Worm (Caenorhabditis elegans) whole organism, L1 larva: ENCODE data around the gene dhs-11.

Experiments
- C04F5.9 ChIP-seq: sonication (generic microtip); optimal IDR thresholded peaks from 2 replicates; lab custom pipeline; 2016; ENCODE audit warnings: missing genetic modification characterization, missing compliant biosample characterization
- F16B12.6 ChIP-seq: fragments of 150-350 bp; optimal IDR thresholded peaks from 2 replicates; lab custom pipeline; 2014; ENCODE audit warnings: missing biosample characterization, missing genetic modification characterization
- aha-1 ChIP-seq: fragments of 150-350 bp; optimal IDR thresholded peaks from 2 replicates; lab custom pipeline; 2014; ENCODE audit warnings: missing biosample characterization, missing genetic modification characterization
- alr-1 ChIP-seq: fragments of 200-800 bp; sonication (Bioruptor generic); optimal IDR thresholded peaks from 2 replicates; lab custom pipeline; 2018; ENCODE audit warnings: borderline replicate concordance, mild to moderate bottlenecking, missing genetic modification characterization, missing compliant biosample characterization
- aly-2 ChIP-seq: fragments of 150-350 bp; optimal IDR thresholded peaks from 2 replicates; lab custom pipeline; 2014; ENCODE audit warnings: missing biosample characterization, missing genetic modification characterization
- blmp-1 ChIP-seq: fragments of 150-350 bp; optimal IDR thresholded peaks from 2 replicates; lab custom pipeline; 2014; ENCODE audit warnings: missing biosample characterization, missing genetic modification characterization
- ceh-8 ChIP-seq: fragments of 200-800 bp; sonication (Bioruptor generic); optimal IDR thresholded peaks from 2 replicates; lab custom pipeline; 2018; ENCODE audit warnings: mild to moderate bottlenecking, missing genetic modification characterization, moderate library complexity, missing compliant biosample characterization
- ces-1 ChIP-seq: fragments of 150-350 bp; optimal IDR thresholded peaks from 2 replicates; lab custom pipeline; 2014; ENCODE audit warnings: missing biosample characterization, missing genetic modification reagents, missing genetic modification characterization
- dpl-1 ChIP-seq, 3 experiments: fragments of 150-350 bp in 2 of 3; sonication (generic microtip) in 1 of 3; optimal IDR thresholded peaks; 2 replicates each; lab custom pipeline; 2014 to 2017; ENCODE audit warnings: missing biosample characterization in 3 of 3, missing genetic modification characterization in 3 of 3, missing genetic modification reagents in 3 of 3
- dsc-1 ChIP-seq: sonication (generic microtip); optimal IDR thresholded peaks from 2 replicates; lab custom pipeline; 2016; ENCODE audit warnings: mild to moderate bottlenecking, missing genetic modification characterization, missing compliant biosample characterization
- efl-1 ChIP-seq, 4 experiments: fragments of 150-350 bp; optimal IDR thresholded peaks in 3 of 4; peaks in 1 of 4; 1 replicate in 1 of 4; 2 replicates in 3 of 4; lab custom pipeline; 2014; ENCODE audit warnings: missing biosample characterization in 2 of 4, missing genetic modification characterization in 2 of 4, missing genetic modification reagents in 2 of 4
- egl-13 ChIP-seq: sonication (generic microtip); optimal IDR thresholded peaks from 2 replicates; lab custom pipeline; 2016; ENCODE audit warnings: missing genotype, missing genetic modification reagents, missing genetic modification characterization, missing compliant biosample characterization
- elt-2 ChIP-seq: sonication (generic microtip); optimal IDR thresholded peaks from 2 replicates; lab custom pipeline; 2016; ENCODE audit warnings: missing genetic modification characterization, mild to moderate bottlenecking, inconsistent platforms, missing compliant biosample characterization, missing genetic modification reagents
- ets-5 ChIP-seq: fragments of 200-800 bp; sonication (Bioruptor generic); IDR thresholded peaks from 2 replicates; pipeline ENCODE4 v1.3.6; 2022; ENCODE audit warnings: missing genetic modification characterization, missing compliant biosample characterization
- fkh-10 ChIP-seq: sonication (generic microtip); optimal IDR thresholded peaks from 2 replicates; lab custom pipeline; 2017; ENCODE audit warnings: missing biosample characterization, missing genetic modification reagents, missing genetic modification characterization
- fkh-4 ChIP-seq: sonication (generic microtip); optimal IDR thresholded peaks from 2 replicates; lab custom pipeline; 2016; ENCODE audit warnings: missing compliant biosample characterization, missing genetic modification characterization, borderline replicate concordance
- grh-1 ChIP-seq: fragments of 200-800 bp; sonication (Bioruptor generic); IDR thresholded peaks from 2 replicates; pipeline ENCODE4 v1.3.6; 2022; ENCODE audit warnings: missing genetic modification reagents, missing genetic modification characterization, missing compliant biosample characterization
- hlh-17 ChIP-seq: fragments of 200-800 bp; sonication (Bioruptor generic); optimal IDR thresholded peaks from 2 replicates; lab custom pipeline; 2018; ENCODE audit warnings: missing genetic modification characterization, mild to moderate bottlenecking, missing compliant biosample characterization, moderate library complexity, borderline replicate concordance
- irx-1 ChIP-seq: sonication (generic microtip); optimal IDR thresholded peaks from 2 replicates; lab custom pipeline; 2016; ENCODE audit warnings: missing genetic modification characterization, missing compliant biosample characterization
- isw-1 ChIP-seq: fragments of 200-800 bp; sonication (Bioruptor generic); IDR thresholded peaks from 2 replicates; pipeline ENCODE4 v1.3.6; 2022; ENCODE audit warnings: missing genetic modification characterization, missing compliant biosample characterization
- lin-13 ChIP-seq: fragments of 150-350 bp; optimal IDR thresholded peaks from 2 replicates; lab custom pipeline; 2014; ENCODE audit warnings: missing biosample characterization, missing genetic modification reagents, missing genetic modification characterization
- lin-14 ChIP-seq: fragments of 200-800 bp; sonication (Bioruptor generic); optimal IDR thresholded peaks from 2 replicates; lab custom pipeline; 2018; ENCODE audit warnings: mild to moderate bottlenecking, missing genetic modification characterization, moderate library complexity, missing compliant biosample characterization
- lin-35 ChIP-seq, 2 experiments: fragments of 150-350 bp; optimal IDR thresholded peaks; 2 replicates each; lab custom pipeline; 2014; ENCODE audit warnings: missing biosample characterization in 2 of 2, missing genetic modification characterization in 2 of 2, missing genetic modification reagents in 2 of 2
- lin-39 ChIP-seq: fragments of 150-350 bp; optimal IDR thresholded peaks from 2 replicates; lab custom pipeline; 2014; ENCODE audit warnings: missing biosample characterization, missing genetic modification reagents, missing genetic modification characterization
- lir-3 ChIP-seq: sonication (generic microtip); optimal IDR thresholded peaks from 2 replicates; lab custom pipeline; 2016; ENCODE audit warnings: mild to moderate bottlenecking, missing genetic modification characterization, moderate library complexity, missing compliant biosample characterization; ENCODE audit not compliant: poor library complexity
- mef-2 ChIP-seq: fragments of 150-350 bp; optimal IDR thresholded peaks from 2 replicates; lab custom pipeline; 2014; ENCODE audit warnings: missing biosample characterization, missing genetic modification characterization
- mep-1 ChIP-seq: fragments of 150-350 bp; optimal IDR thresholded peaks from 2 replicates; lab custom pipeline; 2014; ENCODE audit warnings: missing biosample characterization, missing genetic modification characterization
- nhr-237 ChIP-seq: fragments of 150-350 bp; optimal IDR thresholded peaks from 2 replicates; lab custom pipeline; 2014; ENCODE audit warnings: missing biosample characterization, missing genetic modification characterization
- nhr-28 ChIP-seq: fragments of 150-350 bp; optimal IDR thresholded peaks from 2 replicates; lab custom pipeline; 2014; ENCODE audit warnings: missing biosample characterization, missing genetic modification characterization
- nhr-47 ChIP-seq: sonication (generic microtip); optimal IDR thresholded peaks from 2 replicates; lab custom pipeline; 2016; ENCODE audit warnings: mild to moderate bottlenecking, missing genetic modification characterization, moderate library complexity, missing compliant biosample characterization
- nhr-76 ChIP-seq: sonication (generic microtip); optimal IDR thresholded peaks from 2 replicates; lab custom pipeline; 2017; ENCODE audit warnings: missing biosample characterization, missing genetic modification characterization
- nhr-77 ChIP-seq: fragments of 150-350 bp; optimal IDR thresholded peaks from 2 replicates; lab custom pipeline; 2014; ENCODE audit warnings: missing biosample characterization, missing genetic modification characterization
- nhr-85 ChIP-seq: sonication (generic microtip); peaks from one replicate; lab custom pipeline; 2016; ENCODE audit warnings: missing genetic modification characterization, inconsistent platforms, missing compliant biosample characterization
- nhr-90 ChIP-seq: sonication (generic microtip); optimal IDR thresholded peaks from 2 replicates; lab custom pipeline; 2016; ENCODE audit warnings: mild to moderate bottlenecking, missing genetic modification characterization, missing compliant biosample characterization; ENCODE audit not compliant: poor library complexity
- pag-3 ChIP-seq: sonication (generic microtip); optimal IDR thresholded peaks from 2 replicates; lab custom pipeline; 2017; ENCODE audit warnings: missing genetic modification characterization, mild to moderate bottlenecking, missing compliant biosample characterization, antibody characterized with exemption, borderline replicate concordance; ENCODE audit not compliant: insufficient read depth
- pax-3 ChIP-seq: fragments of 200-800 bp; sonication (Bioruptor generic); optimal IDR thresholded peaks from 2 replicates; lab custom pipeline; 2018; ENCODE audit warnings: mild to moderate bottlenecking, missing genetic modification characterization, moderate library complexity, missing compliant biosample characterization
- pqm-1 ChIP-seq: sonication (generic microtip); optimal IDR thresholded peaks from 3 replicates; lab custom pipeline; 2017; ENCODE audit warnings: missing biosample characterization, missing genetic modification characterization
- rnt-1 ChIP-seq: sonication (generic microtip); optimal IDR thresholded peaks from 2 replicates; lab custom pipeline; 2016; ENCODE audit warnings: mild to moderate bottlenecking, missing genetic modification characterization, moderate library complexity, missing compliant biosample characterization
- skn-1 ChIP-seq: fragments of 150-350 bp; optimal IDR thresholded peaks from 2 replicates; lab custom pipeline; 2014; ENCODE audit warnings: missing biosample characterization, missing genetic modification characterization
- snu-23 ChIP-seq: sonication (generic microtip); optimal IDR thresholded peaks from 2 replicates; lab custom pipeline; 2016; ENCODE audit warnings: missing genetic modification characterization, missing compliant biosample characterization
- sox-4 ChIP-seq: sonication (generic microtip); optimal IDR thresholded peaks from 2 replicates; lab custom pipeline; 2016; ENCODE audit warnings: missing genetic modification characterization, missing compliant biosample characterization
- sptf-1 ChIP-seq: fragments of 150-350 bp; optimal IDR thresholded peaks from 2 replicates; lab custom pipeline; 2014; ENCODE audit warnings: missing biosample characterization, missing genetic modification characterization
- sup-37 ChIP-seq: fragments of 200-800 bp; sonication (Bioruptor generic); optimal IDR thresholded peaks from 2 replicates; lab custom pipeline; 2018; ENCODE audit warnings: mild to moderate bottlenecking, missing genetic modification characterization, missing compliant biosample characterization
- unc-30 ChIP-seq: sonication (generic microtip); optimal IDR thresholded peaks from 2 replicates; lab custom pipeline; 2017; ENCODE audit warnings: missing biosample characterization, missing genetic modification characterization
- unc-86 ChIP-seq: sonication (generic microtip); optimal IDR thresholded peaks from 2 replicates; lab custom pipeline; 2016; ENCODE audit warnings: missing genetic modification characterization, missing compliant biosample characterization
- xbp-1 ChIP-seq: sonication (generic microtip); optimal IDR thresholded peaks from 2 replicates; lab custom pipeline; 2016; ENCODE audit warnings: missing genetic modification characterization, missing compliant biosample characterization
- zag-1 ChIP-seq: fragments of 150-350 bp; optimal IDR thresholded peaks from 2 replicates; lab custom pipeline; 2014; ENCODE audit warnings: missing biosample characterization, missing genetic modification characterization
- ztf-11 ChIP-seq, 2 experiments: sonication (generic microtip); optimal IDR thresholded peaks; 2 replicates each; lab custom pipeline; 2016 to 2017; ENCODE audit warnings: missing genetic modification characterization in 2 of 2, missing biosample characterization in 1 of 2, missing compliant biosample characterization in 1 of 2

Gene dhs-11

ce11 chrIII:10629043-10629442 lies 13.6 kb downstream of the dhs-11 start, which contains the start of gene swt-4:
Gene swt-4, minus strand, starts transcription at chrIII:10629143.
- TF ChIP-seq unc-86 (no peak), blmp-1 (tag; lab: Kevin White, UChicago) (no peak), nhr-47 (no peak), mep-1 (tag; lab: Kevin White, UChicago) (no peak), ztf-11 (tag; optimal IDR thresholded peaks at IDR 0.05; lab: Kevin White, UChicago) (no peak), elt-2 (tag; lab: Kevin White, UChicago) (no peak), ceh-8 (GFP tag; lab: Kevin White, UChicago) (no peak), grh-1 (no peak), egl-13 (no peak), fkh-10 (GFP tag; lab: Kevin White, UChicago) (no peak), sox-4 (no peak), lir-3 (tag; lab: Kevin White, UChicago) (no peak), nhr-76 (tag; lab: Kevin White, UChicago) (no peak), nhr-85 (no peak), lin-35 (GFP tag; optimal IDR thresholded peaks at IDR 0.05; lab: Kevin White, UChicago) (no peak), nhr-90 (tag; lab: Kevin White, UChicago) (no peak), sptf-1 (tag; lab: Kevin White, UChicago) (no peak), nhr-28 (tag; lab: Kevin White, UChicago) (no peak)

DNA sequence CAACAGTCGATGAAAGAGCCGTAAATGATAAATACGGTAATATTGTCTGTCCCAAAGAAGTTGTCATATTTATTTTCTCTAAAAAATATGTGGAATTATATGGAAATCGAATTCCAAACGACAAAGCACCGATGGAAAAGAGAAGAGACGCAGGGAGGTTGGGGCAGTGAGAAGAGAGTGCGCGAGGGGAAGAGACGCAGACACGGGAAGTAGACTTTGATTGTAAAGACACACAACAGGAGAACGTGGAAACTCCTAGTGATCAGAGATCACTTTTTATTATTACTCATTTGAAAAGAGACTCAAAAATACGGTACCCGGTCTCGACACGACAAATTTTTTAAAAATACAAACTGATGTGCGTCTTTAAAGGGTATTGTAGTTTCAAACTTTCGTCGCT lies 14.3 kb downstream of the dhs-11 start:
- TF ChIP-seq aly-2 (no peak), pax-3 (tag; lab: Kevin White, UChicago) (no peak), lin-14 (GFP tag; lab: Kevin White, UChicago) (peak; percentile 75), efl-1 (optimal IDR thresholded peaks at IDR 0.05; lab: Kevin White, UChicago) (peak; percentile 64 to 75), efl-1 (GFP tag; optimal IDR thresholded peaks at IDR 0.05 in 1 of 2; lab: Kevin White, UChicago) (peak in 1 of 2 experiments; percentile 30), hlh-17 (no peak), unc-30 (no peak), C04F5.9 (tag; lab: Kevin White, UChicago) (no peak), grh-1 (no peak), zag-1 (tag; lab: Kevin White, UChicago) (no peak), dsc-1 (peak; percentile 38), aha-1 (tag; lab: Kevin White, UChicago) (no peak), fkh-10 (GFP tag; lab: Kevin White, UChicago) (no peak), pqm-1 (tag; lab: Kevin White, UChicago) (no peak), sup-37 (no peak), elt-2 (tag; lab: Kevin White, UChicago) (no peak), lin-39 (tag; lab: Kevin White, UChicago) (no peak), nhr-47 (peak; percentile 64), unc-86 (no peak), nhr-237 (no peak), skn-1 (tag; lab: Kevin White, UChicago) (peak; percentile 31), sox-4 (no peak), rnt-1 (peak; percentile 74), fkh-4 (tag; lab: Kevin White, UChicago) (no peak), sptf-1 (tag; lab: Kevin White, UChicago) (no peak), F16B12.6 (tag; lab: Kevin White, UChicago) (no peak), lir-3 (tag; lab: Kevin White, UChicago) (peak; percentile 8), ceh-8 (GFP tag; lab: Kevin White, UChicago) (no peak), pag-3 (tag; lab: Kevin White, UChicago) (no peak), nhr-76 (tag; lab: Kevin White, UChicago) (no peak), alr-1 (tag; lab: Kevin White, UChicago) (no peak), isw-1 (no peak), ces-1 (GFP tag; lab: Kevin White, UChicago) (no peak), nhr-28 (tag; lab: Kevin White, UChicago) (no peak), dpl-1 (GFP tag; optimal IDR thresholded peaks at IDR 0.05; lab: Kevin White, UChicago) (peak in 2 of 3 experiments; percentile 39 to 42), ets-5 (no peak), irx-1 (no peak), mef-2 (no peak), snu-23 (peak; percentile 59), nhr-77 (tag; lab: Kevin White, UChicago) (no peak), ztf-11 (tag; optimal IDR thresholded peaks at IDR 0.05; lab: Kevin White, UChicago) (no peak), nhr-90 (tag; lab: Kevin White, UChicago) (peak; percentile 45), xbp-1 (tag; lab: Kevin White, UChicago) (peak; percentile 2), lin-13 (no peak)
